Worm (Caenorhabditis elegans) whole organism, L1 larva: ENCODE measurements around the gene col-152.

Experiments used
- C34B4.2 ChIP-seq: sonication (generic microtip); optimal IDR thresholded peaks from 2 replicates; lab custom pipeline; 2017; ENCODE audit warnings: mild to moderate bottlenecking, missing genetic modification characterization, missing compliant biosample characterization
- blmp-1 ChIP-seq: fragments of 150-350 bp; optimal IDR thresholded peaks from 2 replicates; lab custom pipeline; 2014; ENCODE audit warnings: missing biosample characterization, missing genetic modification characterization
- dpl-1 ChIP-seq, 3 experiments: fragments of 150-350 bp in 2 of 3; sonication (generic microtip) in 1 of 3; optimal IDR thresholded peaks; 2 replicates each; lab custom pipeline; 2014 to 2017; ENCODE audit warnings: missing biosample characterization in 3 of 3, missing genetic modification characterization in 3 of 3, missing genetic modification reagents in 3 of 3
- dsc-1 ChIP-seq: sonication (generic microtip); optimal IDR thresholded peaks from 2 replicates; lab custom pipeline; 2016; ENCODE audit warnings: mild to moderate bottlenecking, missing genetic modification characterization, missing compliant biosample characterization
- efl-1 ChIP-seq, 4 experiments: fragments of 150-350 bp; optimal IDR thresholded peaks in 3 of 4; peaks in 1 of 4; 1 replicate in 1 of 4; 2 replicates in 3 of 4; lab custom pipeline; 2014; ENCODE audit warnings: missing biosample characterization in 2 of 4, missing genetic modification characterization in 2 of 4, missing genetic modification reagents in 2 of 4
- efl-3 ChIP-seq: fragments of 200-800 bp; sonication (Bioruptor generic); optimal IDR thresholded peaks from 2 replicates; lab custom pipeline; 2018; ENCODE audit warnings: mild to moderate bottlenecking, missing genetic modification characterization, missing compliant biosample characterization
- elt-2 ChIP-seq: sonication (generic microtip); optimal IDR thresholded peaks from 2 replicates; lab custom pipeline; 2016; ENCODE audit warnings: missing genetic modification characterization, mild to moderate bottlenecking, inconsistent platforms, missing compliant biosample characterization, missing genetic modification reagents
- hlh-17 ChIP-seq: fragments of 200-800 bp; sonication (Bioruptor generic); optimal IDR thresholded peaks from 2 replicates; lab custom pipeline; 2018; ENCODE audit warnings: missing genetic modification characterization, mild to moderate bottlenecking, missing compliant biosample characterization, moderate library complexity, borderline replicate concordance
- irx-1 ChIP-seq: sonication (generic microtip); optimal IDR thresholded peaks from 2 replicates; lab custom pipeline; 2016; ENCODE audit warnings: missing genetic modification characterization, missing compliant biosample characterization
- lin-35 ChIP-seq, 2 experiments: fragments of 150-350 bp; optimal IDR thresholded peaks; 2 replicates each; lab custom pipeline; 2014; ENCODE audit warnings: missing biosample characterization in 2 of 2, missing genetic modification characterization in 2 of 2, missing genetic modification reagents in 2 of 2
- mab-9 ChIP-seq: fragments of 200-800 bp; sonication (Bioruptor generic); IDR thresholded peaks from 2 replicates; pipeline ENCODE4 v1.3.6; 2022; ENCODE audit warnings: missing genetic modification reagents, missing genetic modification characterization, missing compliant biosample characterization
- mef-2 ChIP-seq: fragments of 150-350 bp; optimal IDR thresholded peaks from 2 replicates; lab custom pipeline; 2014; ENCODE audit warnings: missing biosample characterization, missing genetic modification characterization
- nhr-19 ChIP-seq: fragments of 200-800 bp; sonication (Bioruptor generic); conservative IDR thresholded peaks from 2 replicates; pipeline ENCODE4 v1.3.6; 2022; ENCODE audit warnings: missing genetic modification characterization, missing compliant biosample characterization
- nhr-47 ChIP-seq: sonication (generic microtip); optimal IDR thresholded peaks from 2 replicates; lab custom pipeline; 2016; ENCODE audit warnings: mild to moderate bottlenecking, missing genetic modification characterization, moderate library complexity, missing compliant biosample characterization
- nhr-76 ChIP-seq: sonication (generic microtip); optimal IDR thresholded peaks from 2 replicates; lab custom pipeline; 2017; ENCODE audit warnings: missing biosample characterization, missing genetic modification characterization
- nhr-85 ChIP-seq: sonication (generic microtip); peaks from one replicate; lab custom pipeline; 2016; ENCODE audit warnings: missing genetic modification characterization, inconsistent platforms, missing compliant biosample characterization
- skn-1 ChIP-seq: fragments of 150-350 bp; optimal IDR thresholded peaks from 2 replicates; lab custom pipeline; 2014; ENCODE audit warnings: missing biosample characterization, missing genetic modification characterization
- snu-23 ChIP-seq: sonication (generic microtip); optimal IDR thresholded peaks from 2 replicates; lab custom pipeline; 2016; ENCODE audit warnings: missing genetic modification characterization, missing compliant biosample characterization
- unc-130 ChIP-seq: fragments of 150-350 bp; optimal IDR thresholded peaks from 2 replicates; lab custom pipeline; 2017; ENCODE audit warnings: missing biosample characterization, missing genetic modification characterization, inconsistent platforms
- unc-98 ChIP-seq: fragments of 200-800 bp; sonication (Bioruptor generic); IDR thresholded peaks from 2 replicates; pipeline ENCODE4 v1.3.6; 2022; ENCODE audit warnings: missing genetic modification characterization, missing compliant biosample characterization
- ztf-4 ChIP-seq: fragments of 150-350 bp; optimal IDR thresholded peaks from 2 replicates; lab custom pipeline; 2014; ENCODE audit warnings: missing biosample characterization, missing genetic modification characterization

col-152 gene

ce11 chrV:10598670-10599154, 38.0 kb downstream of the col-152 start, which contains the start of gene scpl-4:
TSS of gene scpl-4 (plus strand) at chrV:10599104.
- TF ChIP-seq blmp-1 (tag; lab: Kevin White, UChicago) (peak; percentile 12), mef-2 (no peak), dpl-1 (GFP tag; optimal IDR thresholded peaks at IDR 0.05; lab: Kevin White, UChicago) (peak in 1 of 3 experiments; percentile 30), nhr-85 (tag; lab: Kevin White, UChicago) (no peak), efl-3 (GFP tag; lab: Kevin White, UChicago) (no peak), unc-130 (no peak), C34B4.2 (no peak), snu-23 (GFP tag; lab: Kevin White, UChicago) (no peak), skn-1 (no peak), unc-98 (GFP tag; lab: Robert Waterston, UW) (no peak), nhr-19 (no peak), elt-2 (tag; lab: Kevin White, UChicago) (no peak), lin-35 (GFP tag; optimal IDR thresholded peaks at IDR 0.05; lab: Kevin White, UChicago) (peak in 1 of 2 experiments; percentile 26), dsc-1 (tag; lab: Kevin White, UChicago) (no peak), hlh-17 (GFP tag; lab: Kevin White, UChicago) (no peak), efl-1 (optimal IDR thresholded peaks at IDR 0.05; lab: Kevin White, UChicago) (peak in 1 of 2 experiments; percentile 1), efl-1 (GFP tag; optimal IDR thresholded peaks at IDR 0.05 in 1 of 2; lab: Kevin White, UChicago) (no peak)

- TF ChIP-seq irx-1 (tag; lab: Kevin White, UChicago) (no peak), mab-9 (no peak), nhr-76 (tag; lab: Kevin White, UChicago) (no peak), nhr-85 (tag; lab: Kevin White, UChicago) (peak; percentile 62), lin-35 (GFP tag; optimal IDR thresholded peaks at IDR 0.05; lab: Kevin White, UChicago) (no peak), blmp-1 (tag; lab: Kevin White, UChicago) (peak; percentile 98), ztf-4 (tag; lab: Kevin White, UChicago) (no peak), nhr-47 (tag; lab: Kevin White, UChicago) (no peak)
These were observed 41.6 kb downstream of the col-152 start, which contains the start of gene H27A22.1 for ce11 chrV:10602051-10602937. TSS of gene H27A22.1 (plus strand) at chrV:10602555.
